Worm (Caenorhabditis elegans) whole organism, late embryonic: ENCODE results near the gene abu-10.

Source experiments
- C08G9.2 ChIP-seq: sonication (generic microtip); optimal IDR thresholded peaks from 2 replicates; lab custom pipeline; 2016; ENCODE audit warnings: mild to moderate bottlenecking, missing genetic modification characterization, moderate library complexity, missing compliant biosample characterization
- F13H6.1 ChIP-seq: sonication (generic microtip); optimal IDR thresholded peaks from 2 replicates; lab custom pipeline; 2016; ENCODE audit warnings: missing genetic modification characterization, missing compliant biosample characterization
- K09A11.1 ChIP-seq: sonication (generic microtip); optimal IDR thresholded peaks from 2 replicates; lab custom pipeline; 2017; ENCODE audit warnings: antibody characterized with exemption, mild to moderate bottlenecking, missing genetic modification characterization, missing compliant biosample characterization; ENCODE audit not compliant: insufficient read depth
- ahr-1 ChIP-seq: sonication (generic microtip); optimal IDR thresholded peaks from 2 replicates; lab custom pipeline; 2016; ENCODE audit warnings: missing genetic modification characterization, missing compliant biosample characterization
- ceh-14 ChIP-seq: sonication (generic microtip); optimal IDR thresholded peaks from 2 replicates; lab custom pipeline; 2016; ENCODE audit warnings: missing genotype, missing genetic modification characterization, missing compliant biosample characterization
- ceh-2 ChIP-seq: sonication (generic microtip); optimal IDR thresholded peaks from 2 replicates; lab custom pipeline; 2016; ENCODE audit warnings: missing genotype, missing genetic modification characterization, missing compliant biosample characterization
- ceh-22 ChIP-seq: sonication (generic microtip); optimal IDR thresholded peaks from 2 replicates; lab custom pipeline; 2017; ENCODE audit warnings: missing biosample characterization, missing genetic modification characterization
- ceh-6 ChIP-seq: fragments of 200-800 bp; sonication (Bioruptor generic); optimal IDR thresholded peaks from 2 replicates; lab custom pipeline; 2018; ENCODE audit warnings: mild to moderate bottlenecking, missing genetic modification characterization, missing compliant biosample characterization
- dmd-4 ChIP-seq: sonication (generic microtip); optimal IDR thresholded peaks from 2 replicates; lab custom pipeline; 2016; ENCODE audit warnings: borderline replicate concordance, missing genetic modification characterization, missing compliant biosample characterization
- elt-2 ChIP-seq: sonication (generic microtip); optimal IDR thresholded peaks from 2 replicates; lab custom pipeline; 2016; ENCODE audit warnings: missing genetic modification reagents, missing genetic modification characterization, missing compliant biosample characterization
- ets-4 ChIP-seq: sonication (generic microtip); optimal IDR thresholded peaks from 2 replicates; lab custom pipeline; 2016; ENCODE audit warnings: missing genetic modification characterization, missing compliant biosample characterization
- fkh-10 ChIP-seq: fragments of 150-350 bp; optimal IDR thresholded peaks from 2 replicates; lab custom pipeline; 2014; ENCODE audit warnings: missing biosample characterization, missing genetic modification reagents, missing genetic modification characterization
- hlh-6 ChIP-seq: sonication (generic microtip); optimal IDR thresholded peaks from 2 replicates; lab custom pipeline; 2016; ENCODE audit warnings: missing genotype, missing genetic modification characterization, missing compliant biosample characterization
- hlh-8 ChIP-seq: sonication (generic microtip); optimal IDR thresholded peaks from 2 replicates; lab custom pipeline; 2016; ENCODE audit warnings: missing genotype, missing genetic modification characterization, missing compliant biosample characterization
- lin-11 ChIP-seq: fragments of 200-800 bp; sonication (Bioruptor generic); optimal IDR thresholded peaks from 2 replicates; lab custom pipeline; 2018; ENCODE audit warnings: mild to moderate bottlenecking, missing genetic modification characterization, missing compliant biosample characterization
- nhr-11 ChIP-seq: fragments of 150-350 bp; optimal IDR thresholded peaks from 2 replicates; lab custom pipeline; 2014; ENCODE audit warnings: missing biosample characterization, missing genetic modification characterization
- nhr-232 ChIP-seq: sonication (generic microtip); optimal IDR thresholded peaks from 2 replicates; lab custom pipeline; 2016; ENCODE audit warnings: missing genetic modification characterization, missing compliant biosample characterization
- npax-4 ChIP-seq: sonication (generic microtip); optimal IDR thresholded peaks from 2 replicates; lab custom pipeline; 2016; ENCODE audit warnings: missing genetic modification characterization, missing compliant biosample characterization
- odd-2 ChIP-seq: sonication (generic microtip); optimal IDR thresholded peaks from 2 replicates; lab custom pipeline; 2017; ENCODE audit warnings: antibody characterized with exemption, mild to moderate bottlenecking, missing genetic modification characterization, missing compliant biosample characterization
- pha-2 ChIP-seq: sonication (generic microtip); optimal IDR thresholded peaks from 2 replicates; lab custom pipeline; 2017; ENCODE audit warnings: mild to moderate bottlenecking, missing genetic modification characterization, missing compliant biosample characterization
- ref-2 ChIP-seq: sonication (generic microtip); optimal IDR thresholded peaks from 2 replicates; lab custom pipeline; 2016; ENCODE audit warnings: missing genetic modification characterization, missing compliant biosample characterization
- rnt-1 ChIP-seq: sonication (generic microtip); optimal IDR thresholded peaks from 2 replicates; lab custom pipeline; 2016; ENCODE audit warnings: missing genetic modification characterization, missing compliant biosample characterization
- sdc-2 ChIP-seq: sonication (generic microtip); optimal IDR thresholded peaks from 2 replicates; lab custom pipeline; 2016; ENCODE audit warnings: missing genotype, missing genetic modification characterization, missing compliant biosample characterization
- sox-2 ChIP-seq: fragments of 200-800 bp; sonication (Bioruptor generic); IDR thresholded peaks from 2 replicates; pipeline ENCODE4 v1.3.6; 2022; ENCODE audit warnings: missing genetic modification reagents, missing genetic modification characterization, missing compliant biosample characterization
- sox-4 ChIP-seq: sonication (generic microtip); optimal IDR thresholded peaks from 2 replicates; lab custom pipeline; 2017; ENCODE audit warnings: mild to moderate bottlenecking, missing genetic modification characterization, inconsistent platforms, missing compliant biosample characterization
- tbx-2 ChIP-seq: sonication (generic microtip); optimal IDR thresholded peaks from 2 replicates; lab custom pipeline; 2016; ENCODE audit warnings: missing genetic modification characterization, missing compliant biosample characterization
- tbx-7 ChIP-seq: sonication (generic microtip); optimal IDR thresholded peaks from 2 replicates; lab custom pipeline; 2016; ENCODE audit warnings: missing genotype, missing genetic modification characterization, missing compliant biosample characterization
- ttx-3 ChIP-seq: sonication (generic microtip); optimal IDR thresholded peaks from 2 replicates; lab custom pipeline; 2016; ENCODE audit warnings: missing genetic modification reagents, missing genetic modification characterization, missing compliant biosample characterization
- unc-3 ChIP-seq, 2 experiments: fragments of 200-800 bp in 1 of 2; sonication (Bioruptor generic) in 1 of 2; sonication (generic microtip) in 1 of 2; conservative IDR thresholded peaks in 1 of 2; optimal IDR thresholded peaks in 1 of 2; 2 replicates each; pipeline versions ENCODE4 v1.3.6 to Lab custom; 2016 to 2022; ENCODE audit warnings: missing compliant biosample characterization in 2 of 2, missing genetic modification characterization in 2 of 2, missing genetic modification reagents in 1 of 2
- ztf-16 ChIP-seq: sonication (generic microtip); optimal IDR thresholded peaks from 2 replicates; lab custom pipeline; 2017; ENCODE audit warnings: missing genetic modification characterization, missing compliant biosample characterization

abu-10 gene

ce11 chrX:3821609-3822008 lies 23.6 kb downstream of the abu-10 start:
- TF ChIP-seq ahr-1 (tag; lab: Kevin White, UChicago) (no peak), tbx-2 (tag; lab: Kevin White, UChicago) (no peak), odd-2 (tag; lab: Kevin White, UChicago) (no peak), nhr-11 (no peak), fkh-10 (GFP tag; lab: Kevin White, UChicago) (no peak), dmd-4 (tag; lab: Kevin White, UChicago) (no peak), ceh-22 (tag; lab: Kevin White, UChicago) (no peak), sdc-2 (tag; lab: Kevin White, UChicago) (no peak), unc-3 (GFP tag; conservative IDR thresholded peaks at IDR 0.05; lab: Robert Waterston, UW) (no peak), unc-3 (tag; optimal IDR thresholded peaks at IDR 0.05; lab: Kevin White, UChicago) (no peak)
- TF ChIP-seq, all 69 proteins: peak for 0

- TF ChIP-seq ttx-3 (tag; lab: Kevin White, UChicago) (no peak), hlh-6 (tag; lab: Kevin White, UChicago) (no peak), nhr-11 (no peak), C08G9.2 (tag; lab: Kevin White, UChicago) (no peak), rnt-1 (tag; lab: Kevin White, UChicago) (no peak)
These were observed 24.1 kb downstream of the abu-10 start for ce11 chrX:3822061-3822460.

ce11 chrX:3823869-3824268 lies 25.9 kb downstream of the abu-10 start:
- TF ChIP-seq elt-2 (tag; lab: Kevin White, UChicago) (peak; percentile 91), pha-2 (tag; lab: Kevin White, UChicago) (no peak)

- TF ChIP-seq ets-4 (tag; lab: Kevin White, UChicago) (peak; percentile 55), ceh-14 (tag; lab: Kevin White, UChicago) (peak; percentile 22), hlh-6 (tag; lab: Kevin White, UChicago) (peak; percentile 46), sox-2 (GFP tag; lab: Robert Waterston, UW) (no peak), lin-11 (tag; lab: Kevin White, UChicago) (no peak), hlh-8 (no peak), F13H6.1 (tag; lab: Kevin White, UChicago) (peak; percentile 8), ceh-22 (tag; lab: Kevin White, UChicago) (no peak), ref-2 (no peak), nhr-232 (tag; lab: Kevin White, UChicago) (no peak)
These were observed 26.5 kb downstream of the abu-10 start for ce11 chrX:3824443-3824842.

ce11 chrX:3824907-3825689 lies 27.1 kb downstream of the abu-10 start:
- no peak for TF ChIP-seq tbx-7 (tag; lab: Kevin White, UChicago)
- TF ChIP-seq ceh-6 (GFP tag; lab: Kevin White, UChicago), result no peak
- no peak for TF ChIP-seq ceh-2 (tag; lab: Kevin White, UChicago)
- no peak for TF ChIP-seq ztf-16 (tag; lab: Kevin White, UChicago)
- TF ChIP-seq tbx-2 (tag; lab: Kevin White, UChicago), result no peak
- no peak for TF ChIP-seq dmd-4 (tag; lab: Kevin White, UChicago)
- no peak for TF ChIP-seq nhr-232 (tag; lab: Kevin White, UChicago)
- TF ChIP-seq pha-2 (tag; lab: Kevin White, UChicago), result no peak
- TF ChIP-seq K09A11.1, result no peak
- TF ChIP-seq ref-2, result no peak
- no peak for TF ChIP-seq sox-4 (tag; lab: Kevin White, UChicago)
- TF ChIP-seq npax-4 (tag; lab: Kevin White, UChicago), result no peak
- TF ChIP-seq sdc-2 (tag; lab: Kevin White, UChicago), result no peak
- TF ChIP-seq nhr-11, result no peak
